Fruit fly (Drosophila melanogaster): ENCODE measurements around the gene Osi6.

DNA sequence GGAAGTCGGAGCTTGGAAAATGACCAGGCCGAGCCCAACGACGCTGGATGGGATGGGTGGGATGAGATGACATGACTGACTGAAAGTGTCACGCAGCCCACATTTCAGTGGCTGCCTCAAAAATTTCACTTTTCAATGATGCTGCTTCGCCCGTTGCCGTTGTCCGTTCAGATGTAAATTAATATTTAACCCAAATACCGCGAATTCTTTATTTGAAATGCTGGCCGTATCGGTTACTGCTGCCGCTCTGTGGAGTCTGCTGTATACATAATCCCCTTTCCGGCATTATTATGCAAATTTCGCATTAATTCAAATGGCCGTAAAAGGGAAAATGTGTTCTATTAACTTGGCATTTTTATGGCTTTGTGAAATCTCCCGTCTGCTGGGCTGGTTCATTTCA, 4.2 kb upstream of the Osi6 start:
- TF ChIP-seq CTCF (optimal IDR thresholded peaks at IDR 0.05) = no peak
- no peak for TF ChIP-seq CG8478 (optimal IDR thresholded peaks at IDR 0.05)

All from S2 (cell line).